Worm (Caenorhabditis elegans): ENCODE measurements around the gene F39G3.3.

Gene F39G3.3

DNA sequence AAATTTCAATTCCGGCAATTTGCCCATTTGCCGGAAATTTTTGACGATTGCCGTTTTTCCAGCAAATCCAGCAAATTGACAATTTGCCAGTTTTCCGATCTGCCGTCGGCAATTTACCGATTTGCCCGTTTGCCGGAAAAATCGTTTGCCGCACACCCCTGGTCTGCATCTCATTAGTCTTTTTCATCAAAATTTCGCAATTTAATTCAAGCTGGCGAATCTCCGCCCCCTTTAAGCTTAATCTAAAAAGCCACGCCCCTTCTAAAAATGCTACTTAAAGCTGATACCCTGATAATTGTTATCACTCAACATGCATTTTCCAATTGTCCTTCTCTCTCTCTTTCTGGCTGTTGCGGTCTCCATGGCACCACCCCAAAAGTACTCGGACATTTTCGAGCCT lies 51.6 kb downstream of the F39G3.3 start, which contains the start of gene Y60C6A.1:
Gene Y60C6A.1 (plus strand): TSS at position 301 of the 400 bp plus-strand sequence.
- TF ChIP-seq nhr-12 (tag; optimal IDR thresholded peaks at IDR 0.05) (no peak), ZK546.5 (tag; optimal IDR thresholded peaks at IDR 0.05) (no peak), fos-1 (tag; optimal IDR thresholded peaks at IDR 0.05) (no peak), nhr-10 (tag; optimal IDR thresholded peaks at IDR 0.05) (no peak), elt-1 (tag; optimal IDR thresholded peaks at IDR 0.05) (no peak), nhr-23 (tag; optimal IDR thresholded peaks at IDR 0.05) (no peak)

Measured in whole organism, L2 larva.